Fruit fly (Drosophila melanogaster): Measurements from ENCODE around the gene BI-1.
A peak's percentile ranks its signal among the peaks of the same experiment; 100 is the strongest.

The BI-1 gene

DNA sequence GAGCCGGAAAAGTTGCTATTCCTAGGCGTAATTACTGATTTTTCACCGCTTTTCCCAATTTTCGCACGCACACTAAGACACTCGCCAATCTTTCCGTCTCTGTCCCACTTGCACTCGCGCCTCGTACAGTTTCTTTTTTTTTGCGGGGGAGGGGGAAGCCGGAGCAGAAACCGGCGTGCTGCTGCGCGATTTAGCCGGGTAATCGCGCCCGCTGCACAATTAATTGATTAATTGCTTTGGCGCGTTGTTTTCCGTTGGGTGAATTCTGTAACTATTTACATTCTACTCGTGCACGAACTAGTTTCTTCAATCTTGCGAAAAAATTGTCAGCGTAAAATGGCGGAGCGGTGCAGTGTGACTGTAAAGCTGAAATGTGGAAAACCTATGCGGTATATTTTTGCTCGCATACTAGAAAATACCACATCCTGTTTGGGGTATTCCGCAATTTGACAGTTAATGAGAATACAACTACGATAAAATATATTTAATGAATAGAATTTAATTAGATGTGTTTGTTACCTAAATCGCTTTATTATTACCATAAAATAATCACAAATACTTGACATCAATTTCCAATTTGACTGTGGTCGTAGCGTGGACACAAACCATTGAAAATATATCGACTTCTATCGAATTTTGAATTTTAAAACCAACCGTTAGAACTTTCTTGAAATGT lies 6.5 kb upstream of the BI-1 start, which contains the start of gene Cpsf6:
Cpsf6 (minus strand) TSS at position 362 of the 676 bp plus-strand sequence.
- TF ChIP-seq CrebA (GFP tag; optimal IDR thresholded peaks at IDR 0.05; ENCODE audit: borderline replicate concordance) = no peak
- no peak for TF ChIP-seq Hr83 (GFP tag; optimal IDR thresholded peaks at IDR 0.05; ENCODE audit: poor library complexity, severe bottlenecking)
- TF ChIP-seq rgr (GFP tag; optimal IDR thresholded peaks at IDR 0.05) = peak; percentile 10
- no peak for TF ChIP-seq tai (GFP tag; optimal IDR thresholded peaks at IDR 0.05)
- no peak for TF ChIP-seq psq (GFP tag; optimal IDR thresholded peaks at IDR 0.05)
- TF ChIP-seq dsf (GFP tag; optimal IDR thresholded peaks at IDR 0.05; ENCODE audit: borderline replicate concordance) = no peak
- TF ChIP-seq Abd-B (GFP tag; optimal IDR thresholded peaks at IDR 0.05) = no peak
- TF ChIP-seq dmrt93B (GFP tag; optimal IDR thresholded peaks at IDR 0.05) = no peak
- TF ChIP-seq sv (GFP tag; optimal IDR thresholded peaks at IDR 0.05) = peak; percentile 50
- TF ChIP-seq woc (GFP tag; optimal IDR thresholded peaks at IDR 0.05) = no peak
- no peak for TF ChIP-seq lola (GFP tag; optimal IDR thresholded peaks at IDR 0.05)
- no peak for TF ChIP-seq Dfd (GFP tag; optimal IDR thresholded peaks at IDR 0.05)
- TF ChIP-seq OdsH (GFP tag; optimal IDR thresholded peaks at IDR 0.05) = no peak
- no peak for TF ChIP-seq CG32264 (GFP tag; optimal IDR thresholded peaks at IDR 0.05)
- peak in 1 of 2 experiments; percentile 24 for TF ChIP-seq foxo (GFP tag; optimal IDR thresholded peaks at IDR 0.05)
- peak; percentile 28 for TF ChIP-seq Jra (GFP tag; optimal IDR thresholded peaks at IDR 0.05)
- no peak for TF ChIP-seq dl (GFP tag; optimal IDR thresholded peaks at IDR 0.05; ENCODE audit: insufficient read depth in 1 of 2, partially characterized antibody in 2 of 2)
- TF ChIP-seq Hr78 (GFP tag; optimal IDR thresholded peaks at IDR 0.05) = no peak
- no peak for TF ChIP-seq Rel (GFP tag; optimal IDR thresholded peaks at IDR 0.05)
- TF ChIP-seq Rel (tag; optimal IDR thresholded peaks at IDR 0.05) = no peak
- TF ChIP-seq Myc (optimal IDR thresholded peaks at IDR 0.05) = no peak
- TF ChIP-seq Sp1 (GFP tag; optimal IDR thresholded peaks at IDR 0.05) = peak; percentile 9
- TF ChIP-seq Dif (GFP tag; optimal IDR thresholded peaks at IDR 0.05; ENCODE audit: partially characterized antibody) = no peak
- TF ChIP-seq GATAd (GFP tag; optimal IDR thresholded peaks at IDR 0.05) = no peak
- peak; percentile 40 for TF ChIP-seq h (GFP tag; optimal IDR thresholded peaks at IDR 0.05)
- TF ChIP-seq usp (GFP tag; optimal IDR thresholded peaks at IDR 0.05) = no peak
- TF ChIP-seq brk (GFP tag; optimal IDR thresholded peaks at IDR 0.05) = peak; percentile 68
- TF ChIP-seq pan (optimal IDR thresholded peaks at IDR 0.05) = no peak
- no peak for TF ChIP-seq Mio (GFP tag; optimal IDR thresholded peaks at IDR 0.05)
- TF ChIP-seq Hnf4 (GFP tag; optimal IDR thresholded peaks at IDR 0.05) = peak; percentile 46
- TF ChIP-seq Vsx2 (GFP tag; optimal IDR thresholded peaks at IDR 0.05; ENCODE audit: partially characterized antibody) = no peak
- TF ChIP-seq HLH106 (tag; optimal IDR thresholded peaks at IDR 0.05) = peak; percentile 62
- TF ChIP-seq N (GFP tag; optimal IDR thresholded peaks at IDR 0.05) = peak; percentile 14
- no peak for TF ChIP-seq sage (GFP tag; optimal IDR thresholded peaks at IDR 0.05)
- no peak for TF ChIP-seq fru (GFP tag; optimal IDR thresholded peaks at IDR 0.05)
- peak; percentile 21 for TF ChIP-seq br (GFP tag; optimal IDR thresholded peaks at IDR 0.05)
- TF ChIP-seq jim (GFP tag; optimal IDR thresholded peaks at IDR 0.05) = peak; percentile 86
- TF ChIP-seq CG9705 (GFP tag; optimal IDR thresholded peaks at IDR 0.05) = peak; percentile 30
- peak; percentile 18 for TF ChIP-seq ey (GFP tag; optimal IDR thresholded peaks at IDR 0.05)

- TF ChIP-seq Dif (GFP tag; optimal IDR thresholded peaks at IDR 0.05; ENCODE audit: partially characterized antibody) (no peak), sage (GFP tag; optimal IDR thresholded peaks at IDR 0.05) (no peak), CG9705 (GFP tag; optimal IDR thresholded peaks at IDR 0.05) (no peak), GATAd (GFP tag; optimal IDR thresholded peaks at IDR 0.05) (no peak), brk (GFP tag; optimal IDR thresholded peaks at IDR 0.05) (no peak), woc (GFP tag; optimal IDR thresholded peaks at IDR 0.05) (peak; percentile 14), OdsH (GFP tag; optimal IDR thresholded peaks at IDR 0.05) (peak; percentile 0), lola (GFP tag; optimal IDR thresholded peaks at IDR 0.05) (no peak), Vsx2 (GFP tag; optimal IDR thresholded peaks at IDR 0.05; ENCODE audit: partially characterized antibody) (no peak), Myc (optimal IDR thresholded peaks at IDR 0.05) (no peak), rgr (GFP tag; optimal IDR thresholded peaks at IDR 0.05) (peak; percentile 24), Jra (GFP tag; optimal IDR thresholded peaks at IDR 0.05) (no peak), Hr78 (GFP tag; optimal IDR thresholded peaks at IDR 0.05) (no peak), HLH106 (tag; optimal IDR thresholded peaks at IDR 0.05) (no peak), Abd-B (GFP tag; optimal IDR thresholded peaks at IDR 0.05) (no peak), foxo (GFP tag; optimal IDR thresholded peaks at IDR 0.05) (peak in 1 of 2 experiments; percentile 0), ey (GFP tag; optimal IDR thresholded peaks at IDR 0.05) (peak; percentile 1), psq (GFP tag; optimal IDR thresholded peaks at IDR 0.05) (peak; percentile 14), Hr83 (GFP tag; optimal IDR thresholded peaks at IDR 0.05; ENCODE audit: poor library complexity, severe bottlenecking) (no peak), dmrt93B (GFP tag; optimal IDR thresholded peaks at IDR 0.05) (no peak), jim (GFP tag; optimal IDR thresholded peaks at IDR 0.05) (no peak), dl (GFP tag; optimal IDR thresholded peaks at IDR 0.05; ENCODE audit: insufficient read depth in 1 of 2, partially characterized antibody in 2 of 2) (no peak), Hnf4 (GFP tag; optimal IDR thresholded peaks at IDR 0.05) (no peak), br (GFP tag; optimal IDR thresholded peaks at IDR 0.05) (no peak), CG32264 (GFP tag; optimal IDR thresholded peaks at IDR 0.05) (no peak)
Measured at dm6 chr3L:8314788-8315140, 6.0 kb upstream of the BI-1 start.

All from whole organism, wandering third instar larva.